Worm (Caenorhabditis elegans): ENCODE measurements around the gene gba-4.
"Not testable (repeated sequence)": the region's sequence is repeated elsewhere in the genome, so short reads cannot be mapped to it uniquely, and the experiment has no call there.

gba-4 gene

DNA sequence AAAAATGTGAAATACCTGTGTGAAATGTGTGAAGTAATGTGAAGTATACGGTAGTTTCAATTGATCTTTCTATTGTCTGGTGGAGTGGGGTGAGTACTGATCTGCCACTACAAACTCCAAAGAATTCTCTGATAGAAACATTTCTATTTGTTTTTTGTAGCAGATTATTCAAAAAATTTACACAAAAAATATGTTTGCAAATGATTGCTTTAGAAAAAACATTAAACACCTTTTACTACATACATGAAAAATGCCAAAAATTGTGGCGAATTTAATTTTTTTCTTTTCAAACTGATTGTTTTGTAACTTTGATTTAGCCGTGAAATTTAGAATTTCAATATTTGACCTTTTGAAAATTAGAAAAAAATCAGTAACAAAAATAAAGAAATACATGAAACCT, 41.0 kb downstream of the gba-4 start, which contains the start of gene ZK354.3:
Gene ZK354.3 (plus strand): TSS at position 301 of the 400 bp plus-strand sequence.
- no peak for TF ChIP-seq set-16 (GFP tag; IDR thresholded peaks at IDR 0.05)
- no peak for TF ChIP-seq daf-16 (GFP tag; optimal IDR thresholded peaks at IDR 0.05)
- TF ChIP-seq daf-16 (tag; optimal IDR thresholded peaks at IDR 0.05), result no peak
- TF ChIP-seq nhr-25 (tag; optimal IDR thresholded peaks at IDR 0.05; ENCODE audit: borderline replicate concordance, insufficient read depth), result no peak
- TF ChIP-seq ces-1 (GFP tag; optimal IDR thresholded peaks at IDR 0.05), result no peak
- no peak for TF ChIP-seq rbr-2 (tag; optimal IDR thresholded peaks at IDR 0.05)
- TF ChIP-seq Y5F2A.4 (GFP tag; optimal IDR thresholded peaks at IDR 0.05), result no peak
- TF ChIP-seq duxl-1 (tag; optimal IDR thresholded peaks at IDR 0.05; ENCODE audit: poor library complexity), result no peak
- TF ChIP-seq tra-1 (GFP tag; IDR thresholded peaks at IDR 0.05), result no peak
- no peak for TF ChIP-seq nhr-77 (tag; optimal IDR thresholded peaks at IDR 0.05)
- TF ChIP-seq lin-38 (GFP tag; IDR thresholded peaks at IDR 0.05), result no peak
- TF ChIP-seq arid-1 (GFP tag; conservative IDR thresholded peaks at IDR 0.05), result no peak
- TF ChIP-seq F37D6.2 (tag; optimal IDR thresholded peaks at IDR 0.05), result no peak
- TF ChIP-seq hif-1 (tag; optimal IDR thresholded peaks at IDR 0.05), result no peak
- TF ChIP-seq lin-29 (GFP tag; IDR thresholded peaks at IDR 0.05), result no peak
- no peak for TF ChIP-seq attf-4 (tag; optimal IDR thresholded peaks at IDR 0.05)
- no peak for TF ChIP-seq lin-1 (GFP tag; IDR thresholded peaks at IDR 0.05)

DNA sequence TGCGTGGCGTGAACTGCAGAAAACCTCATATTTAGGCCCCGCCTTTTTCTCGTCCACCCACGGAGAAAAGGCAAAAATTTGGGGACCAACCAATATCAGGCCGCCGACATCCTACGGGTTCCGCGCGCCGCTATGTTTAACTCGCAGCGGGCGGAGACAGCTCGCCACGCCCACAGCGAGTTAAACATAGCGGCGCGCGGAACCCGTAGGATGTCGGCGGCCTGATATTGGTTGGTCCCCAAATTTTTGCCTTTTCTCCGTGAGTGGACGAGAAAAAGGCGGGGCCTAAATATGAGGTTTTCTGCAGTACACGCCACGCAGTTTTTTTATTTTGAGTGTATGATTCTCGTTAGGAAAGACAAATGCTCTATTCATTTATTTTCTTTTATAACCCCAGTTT, 41.6 kb downstream of the gba-4 start:
- TF ChIP-seq snpc-1.2 (GFP tag; IDR thresholded peaks at IDR 0.05), result 0 out of 2 replicates have a peak, but pooled peaks have one; percentile 79

DNA sequence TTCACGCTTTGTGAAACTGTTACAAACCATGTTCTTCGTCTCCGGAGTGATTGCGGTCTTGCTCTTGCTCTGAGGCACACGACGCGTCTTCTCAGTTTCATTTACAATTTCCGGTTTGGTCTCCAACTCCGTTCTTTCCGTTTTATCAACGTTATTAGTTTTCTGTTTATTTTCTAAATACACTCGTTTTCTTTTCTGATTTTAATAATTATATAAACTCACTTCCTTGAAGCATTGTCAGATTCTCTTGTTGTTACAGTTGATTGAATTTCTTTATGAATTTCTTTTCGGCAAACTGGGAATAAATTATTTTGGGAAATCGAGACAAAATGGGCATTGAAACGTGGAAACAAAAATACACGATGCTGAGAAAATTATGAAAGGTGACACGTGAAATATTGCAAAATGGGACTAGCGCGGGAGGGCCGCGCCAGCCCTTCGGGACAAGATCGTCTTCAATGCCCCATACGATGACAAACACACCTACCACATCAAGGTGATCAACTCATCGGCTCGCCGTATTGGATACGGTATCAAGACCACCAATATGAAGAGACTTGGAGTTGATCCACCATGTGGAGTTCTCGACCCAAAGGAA, 42.6 kb downstream of the gba-4 start, which contains the start of the genes ZK354.9 and msp-58:
Gene ZK354.9 (minus strand): TSS at position 101 of the 598 bp plus-strand sequence.
Gene msp-58 (plus strand): TSS at position 548 of the 598 bp plus-strand sequence.
- not testable (repeated sequence) for TF ChIP-seq pqm-1 (tag; optimal IDR thresholded peaks at IDR 0.05); nhr-111 (GFP tag; optimal IDR thresholded peaks at IDR 0.05); vab-7 (GFP tag; IDR thresholded peaks at IDR 0.05)

DNA sequence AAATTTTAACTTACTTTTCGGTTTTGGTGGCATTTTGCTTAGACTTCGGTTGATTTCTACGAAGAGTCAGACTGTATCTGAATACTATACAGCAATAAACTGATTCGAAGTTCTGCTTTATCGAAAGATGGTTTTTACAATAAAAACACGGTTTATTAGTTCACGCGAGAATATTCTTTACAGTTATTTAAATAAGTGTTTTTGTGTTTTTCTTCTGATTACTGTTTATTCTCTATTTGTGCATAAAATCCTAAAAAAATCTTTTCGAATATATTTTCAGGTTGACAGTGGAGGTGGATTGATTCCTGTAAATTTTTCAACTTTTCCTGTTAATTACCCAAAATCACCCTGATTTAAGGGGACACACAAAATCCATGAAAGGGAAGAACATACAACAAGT, 44.7 kb downstream of the gba-4 start, which contains the start of gene ZK354.8:
Gene ZK354.8 (minus strand): TSS at position 101 of the 400 bp plus-strand sequence.
- no peak for TF ChIP-seq vab-7 (GFP tag; IDR thresholded peaks at IDR 0.05)
- TF ChIP-seq unc-39 (tag; optimal IDR thresholded peaks at IDR 0.05), result no peak
- no peak for TF ChIP-seq tra-1 (GFP tag; IDR thresholded peaks at IDR 0.05)
- TF ChIP-seq mdt-29 (GFP tag; IDR thresholded peaks at IDR 0.05), result no peak
- no peak for TF ChIP-seq unc-130 (GFP tag; optimal IDR thresholded peaks at IDR 0.05)
- TF ChIP-seq R02D3.7 (tag; optimal IDR thresholded peaks at IDR 0.05), result no peak
- TF ChIP-seq hlh-30 (tag; optimal IDR thresholded peaks at IDR 0.05; ENCODE audit: insufficient read depth), result no peak
- TF ChIP-seq F44E2.7 (GFP tag; IDR thresholded peaks at IDR 0.05), result no peak
- no peak for TF ChIP-seq dmd-8 (GFP tag; IDR thresholded peaks at IDR 0.05)
- no peak for TF ChIP-seq dmd-6 (GFP tag; IDR thresholded peaks at IDR 0.05)
- no peak for TF ChIP-seq nhr-11 (tag; optimal IDR thresholded peaks at IDR 0.05)
- no peak for TF ChIP-seq daf-12 (tag; optimal IDR thresholded peaks at IDR 0.05)

DNA sequence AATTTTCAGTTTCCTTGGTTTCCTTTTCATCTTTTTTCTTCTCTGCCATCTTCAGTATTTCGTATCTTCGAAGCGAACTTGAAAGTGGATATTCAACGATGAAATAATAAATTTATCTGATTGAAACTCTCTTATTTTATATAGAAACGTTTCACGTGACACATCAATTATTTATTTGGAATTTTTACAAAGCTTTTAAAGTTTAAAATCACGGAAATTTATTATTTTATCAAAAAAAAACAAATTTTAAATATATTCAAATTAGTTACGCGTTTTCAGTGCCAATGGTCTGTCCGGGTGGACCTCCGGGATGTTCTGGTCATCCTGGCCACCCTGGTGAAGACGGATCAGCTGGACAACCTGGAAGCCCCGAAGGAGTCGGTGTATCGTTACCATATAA, 47.7 kb downstream of the gba-4 start, which contains the start of gene ZK354.7:
Gene ZK354.7 (minus strand): TSS at position 101 of the 400 bp plus-strand sequence.
- TF ChIP-seq aha-1 (tag) (peak; percentile 13), lin-13 (GFP tag; optimal IDR thresholded peaks at IDR 0.05) (no peak)

Data from whole organism, L4 larva.